In the genomic region with DNA sequence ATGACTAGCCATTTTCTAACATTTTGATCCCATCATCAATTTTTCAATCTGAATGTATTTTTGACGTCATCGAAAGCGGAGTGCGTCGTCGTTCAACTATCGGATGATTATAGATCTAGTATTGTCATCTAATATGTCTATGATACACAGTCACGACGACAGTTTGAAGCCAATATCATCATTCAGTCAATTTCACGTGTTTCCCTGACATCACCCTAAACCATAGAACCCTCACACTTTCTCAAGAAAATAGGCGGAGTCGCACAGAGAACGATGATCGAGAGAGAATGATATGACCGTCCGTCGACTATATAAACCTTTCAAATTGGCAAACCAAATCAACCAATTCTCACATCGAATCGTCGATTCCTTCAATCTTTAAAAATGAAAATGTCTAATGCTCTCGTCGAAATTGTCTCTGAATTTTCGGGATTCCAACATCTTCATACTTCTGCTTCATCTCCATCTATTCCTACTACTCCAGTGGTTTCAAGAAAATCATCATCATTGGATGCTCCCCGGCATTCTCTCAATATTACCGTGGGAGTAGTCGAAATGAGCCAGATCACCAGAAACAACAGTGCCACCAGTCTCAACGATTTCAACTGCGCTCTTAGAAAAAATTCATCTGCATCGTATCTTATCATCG, we compare ENCODE assay signal across 1 worm cellular context.
TF ChIP-seq lines count a peak whose summit lies in the region.

TSS of gene F18E3.13 (plus strand) at position 385 of the 649 bp plus-strand sequence.

TF ChIP-seq in whole organism, L4 larva, 104 proteins besides CTCF, POLR2A, EP300 and RAD21 (continued from another document):
- TF ChIP-seq nhr-111 (GFP tag; optimal IDR thresholded peaks at IDR 0.05; lab: Kevin White, UChicago) (no peak), madf-5 (GFP tag; IDR thresholded peaks at IDR 0.05; lab: Robert Waterston, UW) (no peak), lin-29 (GFP tag; IDR thresholded peaks at IDR 0.05; lab: Robert Waterston, UW) (no peak), lim-7 (GFP tag; IDR thresholded peaks at IDR 0.05; lab: Robert Waterston, UW) (no peak), tag-97 (GFP tag; IDR thresholded peaks at IDR 0.05; lab: Robert Waterston, UW) (no peak), fkh-10 (GFP tag; optimal IDR thresholded peaks at IDR 0.05; lab: Kevin White, UChicago) (no peak), pha-4 (GFP tag; IDR thresholded peaks at IDR 0.05; lab: Robert Waterston, UW) (no peak), pha-4 (tag; optimal IDR thresholded peaks at IDR 0.05; lab: Kevin White, UChicago) (no peak), rbr-2 (tag; optimal IDR thresholded peaks at IDR 0.05; lab: Kevin White, UChicago) (no peak), ama-1 (optimal IDR thresholded peaks at IDR 0.05; lab: Kevin White, UChicago) (peak; percentile 93), F26F4.8 (GFP tag; conservative IDR thresholded peaks at IDR 0.05; lab: Robert Waterston, UW) (no peak), lin-1 (GFP tag; IDR thresholded peaks at IDR 0.05; lab: Robert Waterston, UW) (no peak; the same call in 1 of the 2 replicates), gei-8 (GFP tag; optimal IDR thresholded peaks at IDR 0.05; lab: Kevin White, UChicago) (peak; percentile 37), ctbp-1 (GFP tag; IDR thresholded peaks at IDR 0.05; lab: Robert Waterston, UW) (no peak), php-3 (GFP tag; IDR thresholded peaks at IDR 0.05; lab: Robert Waterston, UW) (no peak), aha-1 (tag; lab: Kevin White, UChicago) (peak; percentile 67), zip-11 (GFP tag; IDR thresholded peaks at IDR 0.05; lab: Robert Waterston, UW) (no peak), lin-15B (tag; optimal IDR thresholded peaks at IDR 0.05; lab: Kevin White, UChicago) (no peak), dpl-1 (GFP tag; optimal IDR thresholded peaks at IDR 0.05; lab: Kevin White, UChicago) (peak; percentile 9), ceh-20 (GFP tag; IDR thresholded peaks at IDR 0.05; lab: Robert Waterston, UW) (no peak; the same call in 1 of the 2 replicates), ZK337.2 (GFP tag; IDR thresholded peaks at IDR 0.05; lab: Robert Waterston, UW) (no peak)
